Worm (Caenorhabditis elegans): ENCODE data around the gene nhr-185.

The nhr-185 gene

ce11 chrV:3847268-3847667, at the start of gene nhr-185:
TSS of gene nhr-185 (minus strand) at chrV:3847368.
- TF ChIP-seq flt-1 (GFP tag; IDR thresholded peaks at IDR 0.05) (no peak), klf-2 (GFP tag; conservative IDR thresholded peaks at IDR 0.05) (no peak), cog-1 (tag; optimal IDR thresholded peaks at IDR 0.05) (no peak), tab-1 (GFP tag; IDR thresholded peaks at IDR 0.05) (no peak), ztf-23 (GFP tag; IDR thresholded peaks at IDR 0.05) (no peak), ztf-29 (GFP tag; IDR thresholded peaks at IDR 0.05) (no peak), T22C8.4 (GFP tag; IDR thresholded peaks at IDR 0.05) (no peak), ref-1 (GFP tag; conservative IDR thresholded peaks at IDR 0.05) (no peak), med-1 (GFP tag; optimal IDR thresholded peaks at IDR 0.05; ENCODE audit: insufficient read depth) (no peak)

- no peak for TF ChIP-seq flt-1 (GFP tag; IDR thresholded peaks at IDR 0.05)
- TF ChIP-seq tab-1 (GFP tag; IDR thresholded peaks at IDR 0.05) = no peak
- TF ChIP-seq ref-1 (GFP tag; conservative IDR thresholded peaks at IDR 0.05) = no peak
- no peak for TF ChIP-seq klf-2 (GFP tag; conservative IDR thresholded peaks at IDR 0.05)
Measured at ce11 chrV:3896018-3896417, 48.9 kb upstream of the nhr-185 start.

- TF ChIP-seq ztf-23 (GFP tag; IDR thresholded peaks at IDR 0.05) (no peak), T22C8.4 (GFP tag; IDR thresholded peaks at IDR 0.05) (no peak), ztf-29 (GFP tag; IDR thresholded peaks at IDR 0.05) (no peak), klf-2 (GFP tag; conservative IDR thresholded peaks at IDR 0.05) (no peak)
Measured at ce11 chrV:3894661-3895060, 47.5 kb upstream of the nhr-185 start, which contains the start of gene sre-9. TSS of gene sre-9 (plus strand) at chrV:3894961.

ce11 chrV:3892361-3892904, 45.3 kb upstream of the nhr-185 start, which contains the start of gene C17E7.4:
TSS of gene C17E7.4 (plus strand) at chrV:3892854.
- TF ChIP-seq med-1 (GFP tag; optimal IDR thresholded peaks at IDR 0.05; ENCODE audit: insufficient read depth) = no peak
- no peak for TF ChIP-seq tab-1 (GFP tag; IDR thresholded peaks at IDR 0.05)
- no peak for TF ChIP-seq ztf-29 (GFP tag; IDR thresholded peaks at IDR 0.05)
- TF ChIP-seq ref-1 (GFP tag; conservative IDR thresholded peaks at IDR 0.05) = no peak
- TF ChIP-seq flt-1 (GFP tag; IDR thresholded peaks at IDR 0.05) = no peak

ce11 chrV:3891919-3892318, 44.8 kb upstream of the nhr-185 start, which contains the start of gene C17E7.12:
TSS of gene C17E7.12 (minus strand) at chrV:3892019.
- TF ChIP-seq tab-1 (GFP tag; IDR thresholded peaks at IDR 0.05) (no peak), ztf-23 (GFP tag; IDR thresholded peaks at IDR 0.05) (no peak), ref-1 (GFP tag; conservative IDR thresholded peaks at IDR 0.05) (no peak), klf-2 (GFP tag; conservative IDR thresholded peaks at IDR 0.05) (no peak), ztf-29 (GFP tag; IDR thresholded peaks at IDR 0.05) (no peak), flt-1 (GFP tag; IDR thresholded peaks at IDR 0.05) (no peak), med-1 (GFP tag; optimal IDR thresholded peaks at IDR 0.05; ENCODE audit: insufficient read depth) (no peak), T22C8.4 (GFP tag; IDR thresholded peaks at IDR 0.05) (no peak), cog-1 (tag; optimal IDR thresholded peaks at IDR 0.05) (no peak)

- TF ChIP-seq ztf-29 (GFP tag; IDR thresholded peaks at IDR 0.05) (no peak), T22C8.4 (GFP tag; IDR thresholded peaks at IDR 0.05) (no peak), ref-1 (GFP tag; conservative IDR thresholded peaks at IDR 0.05) (no peak), klf-2 (GFP tag; conservative IDR thresholded peaks at IDR 0.05) (no peak), med-1 (GFP tag; optimal IDR thresholded peaks at IDR 0.05; ENCODE audit: insufficient read depth) (no peak)
Measured at ce11 chrV:3890761-3891160, 43.6 kb upstream of the nhr-185 start, which contains the start of gene C17E7.9. TSS of gene C17E7.9 (minus strand) at chrV:3890861.

- TF ChIP-seq ztf-23 (GFP tag; IDR thresholded peaks at IDR 0.05) = no peak
- TF ChIP-seq klf-2 (GFP tag; conservative IDR thresholded peaks at IDR 0.05) = no peak
- TF ChIP-seq cog-1 (tag; optimal IDR thresholded peaks at IDR 0.05) = no peak
- no peak for TF ChIP-seq tab-1 (GFP tag; IDR thresholded peaks at IDR 0.05)
- no peak for TF ChIP-seq ref-1 (GFP tag; conservative IDR thresholded peaks at IDR 0.05)
- no peak for TF ChIP-seq flt-1 (GFP tag; IDR thresholded peaks at IDR 0.05)
Measured at ce11 chrV:3889113-3889512, 41.9 kb upstream of the nhr-185 start, which contains the start of gene C17E7.13. TSS of gene C17E7.13 (minus strand) at chrV:3889288.

- TF ChIP-seq ztf-29 (GFP tag; IDR thresholded peaks at IDR 0.05) = no peak
- TF ChIP-seq flt-1 (GFP tag; IDR thresholded peaks at IDR 0.05) = no peak
- no peak for TF ChIP-seq cog-1 (tag; optimal IDR thresholded peaks at IDR 0.05)
- no peak for TF ChIP-seq ref-1 (GFP tag; conservative IDR thresholded peaks at IDR 0.05)
- no peak for TF ChIP-seq T22C8.4 (GFP tag; IDR thresholded peaks at IDR 0.05)
- TF ChIP-seq ztf-23 (GFP tag; IDR thresholded peaks at IDR 0.05) = no peak
- no peak for TF ChIP-seq tab-1 (GFP tag; IDR thresholded peaks at IDR 0.05)
- TF ChIP-seq klf-2 (GFP tag; conservative IDR thresholded peaks at IDR 0.05) = no peak
- no peak for TF ChIP-seq med-1 (GFP tag; optimal IDR thresholded peaks at IDR 0.05; ENCODE audit: insufficient read depth)
Measured at ce11 chrV:3886104-3886503, 38.9 kb upstream of the nhr-185 start, which contains the start of gene nhr-124. TSS of gene nhr-124 (minus strand) at chrV:3886204.

- TF ChIP-seq med-1 (GFP tag; optimal IDR thresholded peaks at IDR 0.05; ENCODE audit: insufficient read depth) (no peak), flt-1 (GFP tag; IDR thresholded peaks at IDR 0.05) (no peak), ztf-23 (GFP tag; IDR thresholded peaks at IDR 0.05) (no peak), ref-1 (GFP tag; conservative IDR thresholded peaks at IDR 0.05) (no peak), klf-2 (GFP tag; conservative IDR thresholded peaks at IDR 0.05) (no peak), cog-1 (tag; optimal IDR thresholded peaks at IDR 0.05) (no peak), T22C8.4 (GFP tag; IDR thresholded peaks at IDR 0.05) (no peak), tab-1 (GFP tag; IDR thresholded peaks at IDR 0.05) (no peak), ztf-29 (GFP tag; IDR thresholded peaks at IDR 0.05) (no peak)
Measured at ce11 chrV:3884550-3884949, 37.4 kb upstream of the nhr-185 start.

ce11 chrV:3878223-3878622, 31.1 kb upstream of the nhr-185 start, which contains the start of gene nhr-159:
TSS of gene nhr-159 (minus strand) at chrV:3878323.
- TF ChIP-seq flt-1 (GFP tag; IDR thresholded peaks at IDR 0.05) (no peak), ztf-29 (GFP tag; IDR thresholded peaks at IDR 0.05) (no peak), ref-1 (GFP tag; conservative IDR thresholded peaks at IDR 0.05) (no peak), T22C8.4 (GFP tag; IDR thresholded peaks at IDR 0.05) (no peak), klf-2 (GFP tag; conservative IDR thresholded peaks at IDR 0.05) (no peak), cog-1 (tag; optimal IDR thresholded peaks at IDR 0.05) (no peak), tab-1 (GFP tag; IDR thresholded peaks at IDR 0.05) (no peak), med-1 (GFP tag; optimal IDR thresholded peaks at IDR 0.05; ENCODE audit: insufficient read depth) (no peak), ztf-23 (GFP tag; IDR thresholded peaks at IDR 0.05) (no peak)
